Fruit fly (Drosophila melanogaster): ENCODE measurements around the gene spen.

Gene spen

dm6 chr2L:131466-132270 is 27.2 kb upstream of the spen start, which contains the start of gene Gs1 (continued):
- TF ChIP-seq PHDP (tag; optimal IDR thresholded peaks at IDR 0.05) (peak; percentile 20), amos (GFP tag; IDR thresholded peaks at IDR 0.05; ENCODE audit: partially characterized antibody) (peak; percentile 10; the same call in 1 of the 2 replicates), Fer1 (GFP tag; optimal IDR thresholded peaks at IDR 0.05) (peak; percentile 81), Deaf1 (tag; optimal IDR thresholded peaks at IDR 0.05) (peak; percentile 98), CrebB (tag; optimal IDR thresholded peaks at IDR 0.05) (peak; percentile 41), NfI (GFP tag; optimal IDR thresholded peaks at IDR 0.05) (peak; percentile 37), kni (GFP tag; optimal IDR thresholded peaks at IDR 0.05) (peak; percentile 79), CG1602 (GFP tag; optimal IDR thresholded peaks at IDR 0.05) (no peak)

dm6 chr2L:134563-135382 is 24.1 kb upstream of the spen start:
- TF ChIP-seq CoRest (tag; optimal IDR thresholded peaks at IDR 0.05) (no peak), CG8359 (GFP tag; optimal IDR thresholded peaks at IDR 0.05; ENCODE audit: borderline replicate concordance) (no peak), jumu (GFP tag; optimal IDR thresholded peaks at IDR 0.05) (no peak), CG15011 (GFP tag; optimal IDR thresholded peaks at IDR 0.05) (peak; percentile 13), Vsx1 (GFP tag; optimal IDR thresholded peaks at IDR 0.05) (no peak), CG12659 (GFP tag; optimal IDR thresholded peaks at IDR 0.05) (no peak), CG15479 (GFP tag; optimal IDR thresholded peaks at IDR 0.05) (peak; percentile 26), ems (GFP tag; optimal IDR thresholded peaks at IDR 0.05) (no peak), Abd-B (GFP tag; optimal IDR thresholded peaks at IDR 0.05) (no peak), pho (GFP tag; optimal IDR thresholded peaks at IDR 0.05) (no peak), Mrtf (GFP tag; IDR thresholded peaks at IDR 0.05) (no peak), HHEX (GFP tag; optimal IDR thresholded peaks at IDR 0.05) (peak; percentile 14), H2.0 (GFP tag; IDR thresholded peaks at IDR 0.05) (no peak), CG15514 (GFP tag; optimal IDR thresholded peaks at IDR 0.05) (no peak), E2f1 (GFP tag; IDR thresholded peaks at IDR 0.05) (no peak), CG16863 (GFP tag; optimal IDR thresholded peaks at IDR 0.05) (no peak), CG7745 (tag; optimal IDR thresholded peaks at IDR 0.05) (no peak), HLH3B (GFP tag; IDR thresholded peaks at IDR 0.05) (0 out of 2 replicates have a peak, but pooled peaks have one; percentile 4), Gug (GFP tag; IDR thresholded peaks at IDR 0.05) (no peak), nau (GFP tag; optimal IDR thresholded peaks at IDR 0.05) (peak; percentile 5), Sin3A (optimal IDR thresholded peaks at IDR 0.05) (no peak), HmgD (GFP tag; optimal IDR thresholded peaks at IDR 0.05) (no peak), bowl (GFP tag; IDR thresholded peaks at IDR 0.05) (no peak), Gsc (GFP tag; IDR thresholded peaks at IDR 0.05) (no peak), sens (GFP tag) (peak; percentile 73), her (GFP tag; optimal IDR thresholded peaks at IDR 0.05) (no peak), Six4 (GFP tag; optimal IDR thresholded peaks at IDR 0.05) (no peak), CG2120 (GFP tag; optimal IDR thresholded peaks at IDR 0.05) (no peak), CG8290 (GFP tag; optimal IDR thresholded peaks at IDR 0.05) (no peak), CG8290 (tag; optimal IDR thresholded peaks at IDR 0.05) (peak in 1 of 2 experiments; percentile 5), Dbx (GFP tag; IDR thresholded peaks at IDR 0.05) (0 out of 3 replicates have a peak, but pooled peaks have one; percentile 10), luna (GFP tag; optimal IDR thresholded peaks at IDR 0.05) (no peak), otp (GFP tag; IDR thresholded peaks at IDR 0.05) (no peak), CG7786 (GFP tag; optimal IDR thresholded peaks at IDR 0.05) (no peak), CG13424 (tag; optimal IDR thresholded peaks at IDR 0.05) (no peak), hkb (optimal IDR thresholded peaks at IDR 0.05) (no peak), hkb (GFP tag; IDR thresholded peaks at IDR 0.05) (no peak), CG2199 (GFP tag; IDR thresholded peaks at IDR 0.05) (0 out of 3 replicates have a peak, but pooled peaks have one; percentile 8), hth (optimal IDR thresholded peaks at IDR 0.05) (no peak), Med (GFP tag) (peak; percentile 68)
